Worm (Caenorhabditis elegans) whole organism, mixed stage, embryonic: ENCODE measurements around the gene R05G9.5.

Experiments used
- bed-3 ChIP-seq: fragments of 200-800 bp; sonication (Bioruptor generic); optimal IDR thresholded peaks from 3 replicates; lab custom pipeline; 2018; ENCODE audit warnings: mild to moderate bottlenecking, missing genetic modification characterization, moderate library complexity, missing compliant biosample characterization
- ceh-83 ChIP-seq: fragments of 200-800 bp; sonication (Bioruptor generic); optimal IDR thresholded peaks from 2 replicates; lab custom pipeline; 2018; ENCODE audit warnings: mild to moderate bottlenecking, missing genetic modification characterization, missing compliant biosample characterization
- ces-1 ChIP-seq: fragments of 150-350 bp; optimal IDR thresholded peaks from 2 replicates; lab custom pipeline; 2014; ENCODE audit warnings: missing biosample characterization, missing genetic modification reagents, missing genetic modification characterization
- cnd-1 ChIP-seq: fragments of 200-800 bp; sonication (Bioruptor generic); optimal IDR thresholded peaks from 2 replicates; lab custom pipeline; 2018; ENCODE audit warnings: mild to moderate bottlenecking, missing genetic modification characterization, missing compliant biosample characterization
- drap-1 ChIP-seq: fragments of 200-800 bp; sonication (Bioruptor generic); optimal IDR thresholded peaks from 3 replicates; lab custom pipeline; 2018; ENCODE audit warnings: mild to moderate bottlenecking, missing genetic modification characterization, missing compliant biosample characterization
- elt-3 ChIP-seq: fragments of 150-350 bp; optimal IDR thresholded peaks from 2 replicates; lab custom pipeline; 2014; ENCODE audit warnings: missing biosample characterization, missing genetic modification characterization
- lsy-2 ChIP-seq: fragments of 150-350 bp; optimal IDR thresholded peaks from 2 replicates; lab custom pipeline; 2014; ENCODE audit warnings: missing biosample characterization, missing genetic modification characterization
- mab-5 ChIP-seq: fragments of 150-350 bp; optimal IDR thresholded peaks from 2 replicates; lab custom pipeline; 2014; ENCODE audit warnings: missing biosample characterization, missing genetic modification characterization
- mep-1 ChIP-seq: fragments of 150-350 bp; optimal IDR thresholded peaks from 2 replicates; lab custom pipeline; 2017; ENCODE audit warnings: missing biosample characterization, missing genetic modification reagents, missing genetic modification characterization, inconsistent platforms
- mls-2 ChIP-seq: sonication (generic microtip); optimal IDR thresholded peaks from 2 replicates; lab custom pipeline; 2016; ENCODE audit warnings: mild to moderate bottlenecking, missing genetic modification characterization, moderate library complexity, missing compliant biosample characterization
- sptf-1 ChIP-seq: sonication (generic microtip); optimal IDR thresholded peaks from 2 replicates; lab custom pipeline; 2017; ENCODE audit warnings: mild to moderate bottlenecking, missing genetic modification characterization, moderate library complexity, missing compliant biosample characterization
- unc-39 ChIP-seq: fragments of 150-350 bp; optimal IDR thresholded peaks from 2 replicates; lab custom pipeline; 2014; ENCODE audit warnings: missing biosample characterization, missing genetic modification characterization
- ztf-11 ChIP-seq: fragments of 150-350 bp; optimal IDR thresholded peaks from 2 replicates; lab custom pipeline; 2014; ENCODE audit warnings: missing biosample characterization, missing genetic modification characterization

R05G9.5 gene

DNA sequence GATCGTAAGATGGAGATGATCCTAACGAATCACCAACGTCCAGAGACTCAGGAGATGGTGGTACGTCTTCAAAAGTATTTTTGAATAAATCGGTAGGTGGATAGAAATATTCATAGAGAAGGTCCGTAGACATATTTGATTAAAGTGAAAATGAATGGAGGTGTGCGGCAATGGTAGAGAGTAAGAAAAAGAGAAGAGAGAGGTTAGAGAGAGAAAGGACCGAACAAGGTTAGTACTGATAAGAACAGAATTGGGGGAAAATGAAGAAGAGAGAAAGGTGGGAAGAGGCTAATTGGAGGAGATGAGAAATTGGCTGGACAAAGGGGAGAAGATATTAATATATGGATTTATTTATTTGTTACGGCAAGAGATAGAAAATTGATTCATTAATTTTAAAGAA is 50.4 kb downstream of the R05G9.5 start, which contains the start of gene nhr-22:
nhr-22 (minus strand) TSS at position 137 of the 400 bp plus-strand sequence.
- TF ChIP-seq elt-3 (tag; lab: Kevin White, UChicago) (no peak), cnd-1 (tag; lab: Kevin White, UChicago) (no peak), ztf-11 (tag; lab: Kevin White, UChicago) (no peak), mls-2 (tag; lab: Kevin White, UChicago) (no peak), bed-3 (GFP tag; lab: Kevin White, UChicago) (no peak), mep-1 (no peak), sptf-1 (tag; lab: Kevin White, UChicago) (no peak), drap-1 (GFP tag; lab: Kevin White, UChicago) (no peak), ceh-83 (GFP tag; lab: Kevin White, UChicago) (no peak), unc-39 (tag; lab: Kevin White, UChicago) (no peak), ces-1 (GFP tag; lab: Kevin White, UChicago) (no peak), mab-5 (tag; lab: Kevin White, UChicago) (no peak), lsy-2 (tag; lab: Kevin White, UChicago) (no peak)
- TF ChIP-seq, all 35 proteins: peak for 0
